Fruit fly (Drosophila melanogaster) whole organism, embryonic: ENCODE measurements around the gene CG14015.

ENCODE experiments used
- B-H2 ChIP-seq: fragments of 200-800 bp; sonication (Bioruptor generic); optimal IDR thresholded peaks from 2 replicates; lab custom pipeline; 2018; ENCODE audit warnings: missing biosample characterization, mild to moderate bottlenecking, missing genetic modification characterization
- CG10209 ChIP-seq: fragments of 200-800 bp; sonication (Bioruptor generic); optimal IDR thresholded peaks from 3 replicates; lab custom pipeline; 2017; ENCODE audit warnings: missing biosample characterization, mild to moderate bottlenecking, missing genetic modification characterization, missing genetic modification reagents
- CG12155 ChIP-seq: fragments of 200-800 bp; sonication (Bioruptor generic); optimal IDR thresholded peaks from 3 replicates; lab custom pipeline; 2016; ENCODE audit warnings: missing biosample characterization, missing genetic modification characterization
- CG12299 ChIP-seq: fragments of 200-800 bp; sonication (Bioruptor generic); optimal IDR thresholded peaks from 2 replicates; lab custom pipeline; 2018; ENCODE audit warnings: missing biosample characterization, mild to moderate bottlenecking, missing genetic modification characterization
- CG12942 ChIP-seq: fragments of 200-800 bp; sonication (Bioruptor generic); optimal IDR thresholded peaks from 3 replicates; lab custom pipeline; 2016; ENCODE audit warnings: missing biosample characterization, missing genetic modification characterization
- CG14014 ChIP-seq: fragments of 200-800 bp; sonication (Bioruptor generic); IDR thresholded peaks from 2 replicates; pipeline ENCODE4 v1.3.6; 2022; ENCODE audit warnings: missing biosample characterization, missing genetic modification characterization
- CG15514 ChIP-seq: fragments of 200-800 bp; sonication (Bioruptor generic); optimal IDR thresholded peaks from 3 replicates; lab custom pipeline; 2017; ENCODE audit warnings: missing biosample characterization, missing genetic modification characterization, mild to moderate bottlenecking, moderate library complexity, missing genetic modification reagents
- CG15601 ChIP-seq: fragments of 200-800 bp; sonication (Bioruptor generic); optimal IDR thresholded peaks from 3 replicates; lab custom pipeline; 2019; ENCODE audit warnings: missing biosample characterization, mild to moderate bottlenecking, missing genetic modification characterization, moderate library complexity
- CG17186 ChIP-seq: fragments of 200-800 bp; sonication (Bioruptor generic); optimal IDR thresholded peaks from 3 replicates; lab custom pipeline; 2017; ENCODE audit warnings: missing biosample characterization, missing genetic modification reagents, missing genetic modification characterization
- CG17829 ChIP-seq: fragments of 200-800 bp; optimal IDR thresholded peaks from 2 replicates; lab custom pipeline; 2019; ENCODE audit warnings: missing biosample characterization, mild to moderate bottlenecking, missing genetic modification characterization, moderate library complexity
- CG18011 ChIP-seq: fragments of 200-800 bp; sonication (Bioruptor generic); optimal IDR thresholded peaks from 2 replicates; lab custom pipeline; 2017; ENCODE audit warnings: missing biosample characterization, missing genetic modification characterization, mild to moderate bottlenecking, moderate library complexity, missing genotype
- CG18262 ChIP-seq: fragments of 200-800 bp; optimal IDR thresholded peaks from 3 replicates; lab custom pipeline; 2019; ENCODE audit warnings: missing biosample characterization, mild to moderate bottlenecking, missing genetic modification characterization, moderate library complexity
- CG18599 ChIP-seq: fragments of 200-800 bp; sonication (Bioruptor generic); optimal IDR thresholded peaks from 3 replicates; lab custom pipeline; 2017; ENCODE audit warnings: missing biosample characterization, missing genetic modification characterization, mild to moderate bottlenecking, moderate library complexity, missing genetic modification reagents
- CG2116 ChIP-seq: fragments of 200-800 bp; sonication (Bioruptor generic); optimal IDR thresholded peaks from 3 replicates; lab custom pipeline; 2018; ENCODE audit warnings: missing biosample characterization, mild to moderate bottlenecking, missing genetic modification characterization
- CG2129 ChIP-seq: fragments of 200-800 bp; sonication (Bioruptor generic); IDR thresholded peaks from 2 replicates; pipeline ENCODE4 v1.3.6; 2022; ENCODE audit warnings: missing biosample characterization, missing genetic modification characterization; ENCODE audit not compliant: partially characterized antibody
- CG32532 ChIP-seq: fragments of 200-800 bp; sonication (Bioruptor generic); IDR thresholded peaks from 2 replicates; pipeline ENCODE4 v1.3.6; 2022; ENCODE audit warnings: missing biosample characterization, missing genetic modification characterization
- CG3847 ChIP-seq: fragments of 200-800 bp; sonication (Bioruptor generic); IDR thresholded peaks from 2 replicates; pipeline ENCODE4 v1.3.6; 2022; ENCODE audit warnings: missing biosample characterization, missing genetic modification characterization
- CG8924 ChIP-seq: fragments of 200-800 bp; optimal IDR thresholded peaks from 3 replicates; lab custom pipeline; 2019; ENCODE audit warnings: missing biosample characterization, mild to moderate bottlenecking, missing genetic modification characterization, moderate library complexity
- CG9437 ChIP-seq: fragments of 200-800 bp; sonication (Bioruptor generic); optimal IDR thresholded peaks from 2 replicates; lab custom pipeline; 2018; ENCODE audit warnings: missing biosample characterization, mild to moderate bottlenecking, missing genetic modification characterization
- CG9727 ChIP-seq: fragments of 200-800 bp; sonication (Bioruptor generic); optimal IDR thresholded peaks from 3 replicates; lab custom pipeline; 2017; ENCODE audit warnings: missing biosample characterization, mild to moderate bottlenecking, missing genetic modification characterization
- Dp ChIP-seq: fragments of 200-800 bp; sonication (Bioruptor generic); optimal IDR thresholded peaks from 2 replicates; lab custom pipeline; 2018; ENCODE audit warnings: missing biosample characterization, mild to moderate bottlenecking, missing genetic modification characterization, moderate library complexity
- Dref ChIP-seq: fragments of 200-800 bp; sonication (Bioruptor generic); IDR thresholded peaks from 2 replicates; pipeline ENCODE4 v1.3.6; 2022; ENCODE audit warnings: missing biosample characterization, missing genetic modification characterization
- E2f2 ChIP-seq: fragments of 200-800 bp; sonication (Bioruptor generic); IDR thresholded peaks from 2 replicates; pipeline ENCODE4 v1.3.6; 2022; ENCODE audit warnings: missing biosample characterization, missing genetic modification characterization
- Kr ChIP-seq: fragments of 200-800 bp; sonication (Bioruptor generic); optimal IDR thresholded peaks from 2 replicates; lab custom pipeline; 2017; ENCODE audit warnings: missing biosample characterization, mild to moderate bottlenecking, missing genetic modification characterization
- MESR4 ChIP-seq: fragments of 200-800 bp; sonication (Bioruptor generic); optimal IDR thresholded peaks from 2 replicates; lab custom pipeline; 2018; ENCODE audit warnings: missing biosample characterization, mild to moderate bottlenecking, missing genetic modification characterization, moderate library complexity
- Meics ChIP-seq: fragments of 200-800 bp; sonication (Bioruptor generic); optimal IDR thresholded peaks from 2 replicates; lab custom pipeline; 2017; ENCODE audit warnings: missing biosample characterization, mild to moderate bottlenecking, missing genetic modification characterization
- NC2β ChIP-seq: fragments of 200-800 bp; sonication (Bioruptor generic); optimal IDR thresholded peaks from 2 replicates; lab custom pipeline; 2016; ENCODE audit warnings: missing biosample characterization, missing genetic modification characterization
- Nf-YB ChIP-seq: fragments of 200-800 bp; sonication (Bioruptor generic); optimal IDR thresholded peaks from 3 replicates; lab custom pipeline; 2019; ENCODE audit warnings: missing biosample characterization, mild to moderate bottlenecking, missing genetic modification characterization, moderate library complexity
- Optix ChIP-seq: fragments of 200-800 bp; sonication (Bioruptor generic); IDR thresholded peaks from 3 replicates; pipeline ENCODE4 v1.3.6; 2022; ENCODE audit warnings: missing biosample characterization, missing genetic modification characterization
- Rx ChIP-seq: fragments of 200-800 bp; sonication (Bioruptor generic); IDR thresholded peaks from 2 replicates; pipeline ENCODE4 v1.3.6; 2022; ENCODE audit warnings: missing biosample characterization, missing genetic modification characterization
- Sry-δ ChIP-seq: fragments of 200-800 bp; sonication (Bioruptor generic); optimal IDR thresholded peaks from 2 replicates; lab custom pipeline; 2016; ENCODE audit warnings: missing biosample characterization, missing genetic modification characterization
- Ssrp ChIP-seq: fragments of 200-800 bp; sonication (Bioruptor generic); optimal IDR thresholded peaks from 2 replicates; lab custom pipeline; 2018; ENCODE audit warnings: missing biosample characterization, mild to moderate bottlenecking, missing genetic modification characterization, moderate library complexity
- Taf1 ChIP-seq: fragments of 200-800 bp; sonication (Bioruptor generic); IDR thresholded peaks from 2 replicates; pipeline ENCODE4 v1.3.6; 2022; ENCODE audit warnings: missing biosample characterization, missing genetic modification characterization
- ase ChIP-seq: fragments of 200-800 bp; sonication (Bioruptor generic); IDR thresholded peaks from 3 replicates; pipeline ENCODE4 v1.3.6; 2022; ENCODE audit warnings: missing biosample characterization, missing genetic modification characterization
- br ChIP-seq: fragments of >200 bp; optimal IDR thresholded peaks from 2 replicates; lab custom pipeline; 2017
- cad ChIP-seq: fragments of >200 bp; optimal IDR thresholded peaks from 2 replicates; lab custom pipeline; 2017; ENCODE audit warnings: missing biosample characterization, missing genetic modification characterization
- croc ChIP-seq: fragments of 200-800 bp; sonication (Bioruptor generic); conservative IDR thresholded peaks from 3 replicates; pipeline ENCODE4 v1.3.6; 2022; ENCODE audit warnings: missing biosample characterization, missing genetic modification characterization
- dimm ChIP-seq: fragments of 200-800 bp; sonication (Bioruptor generic); IDR thresholded peaks from 2 replicates; pipeline ENCODE4 v1.3.6; 2022; ENCODE audit warnings: missing biosample characterization, missing genetic modification characterization
- ewg ChIP-seq: fragments of 200-800 bp; sonication (Bioruptor generic); optimal IDR thresholded peaks from 3 replicates; lab custom pipeline; 2017; ENCODE audit warnings: mild to moderate bottlenecking, missing biosample characterization, missing genetic modification reagents, missing genetic modification characterization
- gem ChIP-seq: fragments of 200-800 bp; sonication (Bioruptor generic); optimal IDR thresholded peaks from 2 replicates; lab custom pipeline; 2019; ENCODE audit warnings: missing biosample characterization, mild to moderate bottlenecking, missing genetic modification characterization, moderate library complexity
- jing ChIP-seq: fragments of 200-800 bp; sonication (Bioruptor generic); optimal IDR thresholded peaks from 2 replicates; lab custom pipeline; 2018; ENCODE audit warnings: missing biosample characterization, mild to moderate bottlenecking, missing genetic modification characterization
- mam ChIP-seq: fragments of 200-800 bp; sonication (Bioruptor generic); optimal IDR thresholded peaks from 3 replicates; lab custom pipeline; 2016; ENCODE audit warnings: missing biosample characterization, missing genetic modification characterization
- phol ChIP-seq: fragments of 200-800 bp; sonication (Bioruptor generic); optimal IDR thresholded peaks from 3 replicates; lab custom pipeline; 2018; ENCODE audit warnings: missing biosample characterization, mild to moderate bottlenecking, missing genetic modification characterization, moderate library complexity
- pzg ChIP-seq: fragments of 200-800 bp; sonication (Bioruptor generic); optimal IDR thresholded peaks from 3 replicates; lab custom pipeline; 2018; ENCODE audit warnings: missing biosample characterization, mild to moderate bottlenecking, missing genetic modification characterization, moderate library complexity
- repo ChIP-seq: fragments of 200-800 bp; sonication (Bioruptor generic); optimal IDR thresholded peaks from 2 replicates; lab custom pipeline; 2016; ENCODE audit warnings: missing biosample characterization, missing genetic modification characterization
- row ChIP-seq: fragments of 200-800 bp; sonication (Bioruptor generic); IDR thresholded peaks from 3 replicates; pipeline ENCODE4 v1.3.6; 2022; ENCODE audit warnings: missing biosample characterization, missing genetic modification characterization
- sisA ChIP-seq: fragments of 200-800 bp; sonication (Bioruptor generic); IDR thresholded peaks from 2 replicates; pipeline ENCODE4 v1.3.6; 2022; ENCODE audit warnings: missing biosample characterization, missing genetic modification characterization
- slou ChIP-seq: fragments of 200-800 bp; sonication (Bioruptor generic); optimal IDR thresholded peaks from 3 replicates; lab custom pipeline; 2016; ENCODE audit warnings: missing biosample characterization, missing genetic modification characterization
- stwl ChIP-seq: fragments of 200-800 bp; sonication (Bioruptor generic); optimal IDR thresholded peaks from 3 replicates; lab custom pipeline; 2018; ENCODE audit warnings: missing biosample characterization, mild to moderate bottlenecking, missing genetic modification characterization, moderate library complexity
- twi ChIP-seq: fragments of 200-800 bp; optimal IDR thresholded peaks from 2 replicates; lab custom pipeline; 2019; ENCODE audit warnings: missing biosample characterization, mild to moderate bottlenecking, missing genetic modification characterization, moderate library complexity

Gene CG14015

DNA sequence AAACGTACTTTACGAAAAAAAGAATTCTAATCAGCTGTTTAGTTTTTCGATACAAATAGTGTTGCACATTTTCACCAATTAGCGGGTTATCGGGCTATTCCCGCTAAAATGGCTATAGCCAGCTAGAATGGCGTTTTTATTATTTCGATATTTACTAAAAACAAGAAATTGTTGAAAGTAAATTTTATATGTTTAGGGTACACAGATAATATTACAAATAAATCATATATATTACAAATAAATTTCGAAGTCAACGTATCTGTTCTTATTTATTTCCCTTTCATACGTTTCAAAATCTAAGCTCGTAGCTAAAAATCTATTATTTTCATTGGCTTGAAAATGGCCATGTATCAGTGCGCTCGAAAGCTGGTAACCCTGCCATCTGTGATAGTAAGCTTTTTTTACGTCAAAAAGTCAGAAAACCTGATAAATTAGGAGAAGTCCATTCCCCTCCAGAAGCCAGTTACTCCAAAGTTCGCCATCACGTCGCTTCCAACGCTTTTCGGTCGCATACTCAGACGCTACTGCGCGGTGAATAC, 19.1 kb downstream of the CG14015 start, which contains the start of the genes CG7382 and cl (continued):
- TF ChIP-seq CG32532 (GFP tag; lab: Robert Waterston, UW) (0 out of 2 replicates have a peak, but pooled peaks have one; percentile 30), jing (GFP tag; lab: Kevin White, UChicago) (no peak), slou (peak; percentile 23), CG18011 (no peak), CG3847 (GFP tag; lab: Robert Waterston, UW) (peak; percentile 69), CG12942 (GFP tag; lab: Kevin White, UChicago) (peak; percentile 17), CG17186 (GFP tag; lab: Kevin White, UChicago) (peak; percentile 20), CG12299 (tag; lab: Kevin White, UChicago) (peak; percentile 7), phol (tag; lab: Kevin White, UChicago) (peak; percentile 72), sisA (GFP tag; lab: Robert Waterston, UW) (peak; percentile 43), B-H2 (GFP tag; lab: Kevin White, UChicago) (peak; percentile 28), stwl (tag; lab: Kevin White, UChicago) (peak; percentile 4), CG18599 (GFP tag; lab: Kevin White, UChicago) (peak; percentile 36), CG14014 (GFP tag; lab: Robert Waterston, UW) (0 out of 2 replicates have a peak, but pooled peaks have one; percentile 56), gem (peak; percentile 64), CG2116 (GFP tag; lab: Kevin White, UChicago) (peak; percentile 64), Dp (peak; percentile 4), CG9437 (GFP tag; lab: Kevin White, UChicago) (peak; percentile 98), Ssrp (peak; percentile 39), twi (tag; lab: Kevin White, UChicago) (peak; percentile 47), Sry-δ (GFP tag; lab: Kevin White, UChicago) (peak; percentile 18), Rx (GFP tag; lab: Robert Waterston, UW) (no peak), dimm (GFP tag; lab: Robert Waterston, UW) (no peak), CG12155 (GFP tag; lab: Kevin White, UChicago) (peak; percentile 36), br (no peak), CG18262 (tag; lab: Kevin White, UChicago) (peak; percentile 56), croc (no peak), repo (GFP tag; lab: Kevin White, UChicago) (no peak), cad (GFP tag; lab: Kevin White, UChicago) (no peak), CG17829 (tag; lab: Kevin White, UChicago) (peak; percentile 72), Dref (GFP tag; lab: Robert Waterston, UW) (peak; percentile 59), pzg (GFP tag; lab: Kevin White, UChicago) (peak; percentile 50), ase (GFP tag; lab: Robert Waterston, UW) (no peak), mam (GFP tag; lab: Kevin White, UChicago) (peak; percentile 16), CG10209 (peak; percentile 2), NC2β (GFP tag; lab: Kevin White, UChicago) (no peak), ewg (GFP tag; lab: Kevin White, UChicago) (no peak), CG15514 (peak; percentile 41), Optix (GFP tag; lab: Robert Waterston, UW) (no peak), CG8924 (peak; percentile 22), Kr (GFP tag; lab: Kevin White, UChicago) (no peak), CG2129 (GFP tag; lab: Robert Waterston, UW) (no peak), Taf1 (no peak), E2f2 (GFP tag; lab: Robert Waterston, UW) (peak; percentile 22; the same call in 1 of the 2 replicates), CG9727 (GFP tag; lab: Kevin White, UChicago) (peak; percentile 42), Meics (GFP tag; lab: Kevin White, UChicago) (peak; percentile 16), MESR4 (GFP tag; lab: Kevin White, UChicago) (peak; percentile 46), row (peak; percentile 93), CG15601 (tag; lab: Kevin White, UChicago) (peak; percentile 61), Nf-YB (peak; percentile 15)
